Worm (Caenorhabditis elegans) whole organism, L4 larva: ENCODE results near the gene wrt-1.

Experiments used
- F26F4.8 ChIP-seq: fragments of 200-800 bp; sonication (Bioruptor generic); conservative IDR thresholded peaks from 2 replicates; pipeline ENCODE4 v1.3.6; 2022; ENCODE audit warnings: missing genetic modification characterization, missing compliant biosample characterization
- F37D6.2 ChIP-seq: sonication (generic microtip); optimal IDR thresholded peaks from 2 replicates; lab custom pipeline; 2016; ENCODE audit warnings: mild to moderate bottlenecking, missing genetic modification characterization, missing compliant biosample characterization
- Y48G9A.11 ChIP-seq: fragments of 200-800 bp; sonication (Bioruptor generic); IDR thresholded peaks from 2 replicates; pipeline ENCODE4 v1.3.6; 2022; ENCODE audit warnings: missing genetic modification reagents, missing genetic modification characterization, missing compliant biosample characterization
- Y5F2A.4 ChIP-seq: fragments of 200-800 bp; sonication (Bioruptor generic); optimal IDR thresholded peaks from 2 replicates; lab custom pipeline; 2018; ENCODE audit warnings: mild to moderate bottlenecking, missing genetic modification characterization, missing compliant biosample characterization
- aha-1 ChIP-seq: fragments of 150-350 bp; peaks from one replicate; lab custom pipeline; 2014; ENCODE audit warnings: missing biosample characterization, missing genetic modification characterization
- attf-4 ChIP-seq: sonication (generic microtip); optimal IDR thresholded peaks from 3 replicates; lab custom pipeline; 2017; ENCODE audit warnings: missing biosample characterization, missing genetic modification characterization
- ceh-28 ChIP-seq: fragments of 150-350 bp; optimal IDR thresholded peaks from 2 replicates; lab custom pipeline; 2014; ENCODE audit warnings: missing biosample characterization, missing genetic modification reagents, missing genetic modification characterization
- ceh-82 ChIP-seq: sonication (generic microtip); optimal IDR thresholded peaks from 2 replicates; lab custom pipeline; 2017; ENCODE audit warnings: missing biosample characterization, missing genetic modification characterization
- cey-2 ChIP-seq: sonication (generic microtip); optimal IDR thresholded peaks from 3 replicates; lab custom pipeline; 2017; ENCODE audit warnings: missing genetic modification characterization, mild to moderate bottlenecking, missing compliant biosample characterization, antibody characterized with exemption, borderline replicate concordance; ENCODE audit not compliant: insufficient read depth
- daf-16 ChIP-seq, 3 experiments: sonication (generic microtip); optimal IDR thresholded peaks; 2 replicates each; lab custom pipeline; 2016 to 2017; ENCODE audit warnings: missing genetic modification characterization in 3 of 3, missing genetic modification reagents in 3 of 3, mild to moderate bottlenecking in 2 of 3, missing compliant biosample characterization in 2 of 3, missing biosample characterization in 1 of 3, moderate library complexity in 1 of 3
- dmd-6 ChIP-seq: fragments of 200-800 bp; sonication (Bioruptor generic); IDR thresholded peaks from 2 replicates; pipeline ENCODE4 v1.3.6; 2022; ENCODE audit warnings: missing genetic modification reagents, missing genetic modification characterization, missing compliant biosample characterization
- dmd-9 ChIP-seq: fragments of 200-800 bp; sonication (Bioruptor generic); IDR thresholded peaks from 2 replicates; pipeline ENCODE4 v1.3.6; 2022; ENCODE audit warnings: missing genetic modification reagents, missing genetic modification characterization, missing compliant biosample characterization
- duxl-1 ChIP-seq: sonication (generic microtip); optimal IDR thresholded peaks from 2 replicates; lab custom pipeline; 2016; ENCODE audit warnings: mild to moderate bottlenecking, missing genetic modification characterization, moderate library complexity, missing compliant biosample characterization; ENCODE audit not compliant: poor library complexity
- egl-27 ChIP-seq: sonication (generic microtip); optimal IDR thresholded peaks from 3 replicates; lab custom pipeline; 2017; ENCODE audit warnings: missing biosample characterization, missing genetic modification reagents, missing genetic modification characterization
- egl-43 ChIP-seq: fragments of 200-800 bp; sonication (Bioruptor generic); IDR thresholded peaks from 2 replicates; pipeline ENCODE4 v1.3.6; 2022; ENCODE audit warnings: missing genetic modification reagents, missing genetic modification characterization, missing compliant biosample characterization
- gei-8 ChIP-seq: fragments of 200-800 bp; sonication (Bioruptor generic); optimal IDR thresholded peaks from 2 replicates; lab custom pipeline; 2018; ENCODE audit warnings: mild to moderate bottlenecking, missing genetic modification characterization, missing compliant biosample characterization
- hmg-1.1 ChIP-seq: fragments of 200-800 bp; sonication (Bioruptor generic); IDR thresholded peaks from 2 replicates; pipeline ENCODE4 v1.3.6; 2022; ENCODE audit warnings: missing genetic modification reagents, missing genetic modification characterization, missing compliant biosample characterization
- lin-15B ChIP-seq: fragments of 150-350 bp; sonication (generic microtip); optimal IDR thresholded peaks from 3 replicates; lab custom pipeline; 2014; ENCODE audit warnings: missing biosample characterization, missing genetic modification characterization
- lin-38 ChIP-seq: fragments of 200-800 bp; sonication (Bioruptor generic); IDR thresholded peaks from 2 replicates; pipeline ENCODE4 v1.3.6; 2022; ENCODE audit warnings: missing genetic modification reagents, missing genetic modification characterization, missing compliant biosample characterization
- lsy-2 ChIP-seq, 2 experiments: fragments of 150-350 bp in 1 of 2; sonication (generic microtip) in 1 of 2; optimal IDR thresholded peaks; 2 replicates each; lab custom pipeline; 2014 to 2017; ENCODE audit warnings: missing biosample characterization in 2 of 2, missing genetic modification characterization in 2 of 2
- madf-5 ChIP-seq, 2 experiments: fragments of 200-800 bp; sonication (Bioruptor generic); IDR thresholded peaks; 2 replicates each; pipeline ENCODE4 v1.3.6; 2022; ENCODE audit warnings: missing compliant biosample characterization in 2 of 2, missing genetic modification characterization in 2 of 2
- madf-9 ChIP-seq: fragments of 200-800 bp; sonication (Bioruptor generic); conservative IDR thresholded peaks from 2 replicates; pipeline ENCODE4 v1.3.6; 2022; ENCODE audit warnings: missing genetic modification reagents, missing genetic modification characterization, missing compliant biosample characterization
- mxl-2 ChIP-seq: fragments of 200-800 bp; sonication (Bioruptor generic); conservative IDR thresholded peaks from 2 replicates; pipeline ENCODE4 v1.3.6; 2022; ENCODE audit warnings: missing genetic modification reagents, missing genetic modification characterization, missing compliant biosample characterization
- mxl-3 ChIP-seq: fragments of 200-800 bp; sonication (Bioruptor generic); optimal IDR thresholded peaks from 2 replicates; lab custom pipeline; 2018; ENCODE audit warnings: mild to moderate bottlenecking, missing genetic modification characterization, missing compliant biosample characterization
- nhr-10 ChIP-seq: fragments of 150-350 bp; optimal IDR thresholded peaks from 2 replicates; lab custom pipeline; 2014; ENCODE audit warnings: missing biosample characterization, missing genetic modification characterization
- nhr-102 ChIP-seq: sonication (generic microtip); optimal IDR thresholded peaks from 2 replicates; lab custom pipeline; 2016; ENCODE audit warnings: mild to moderate bottlenecking, missing genetic modification characterization, moderate library complexity, missing compliant biosample characterization
- nhr-11 ChIP-seq: fragments of 150-350 bp; optimal IDR thresholded peaks from 2 replicates; lab custom pipeline; 2014; ENCODE audit warnings: missing biosample characterization, missing genetic modification characterization
- nhr-237 ChIP-seq: sonication (generic microtip); optimal IDR thresholded peaks from 2 replicates; lab custom pipeline; 2017; ENCODE audit warnings: missing biosample characterization, missing genetic modification characterization
- nhr-25 ChIP-seq: sonication (generic microtip); optimal IDR thresholded peaks from 2 replicates; lab custom pipeline; 2017; ENCODE audit warnings: missing genetic modification characterization, mild to moderate bottlenecking, missing compliant biosample characterization, antibody characterized with exemption, moderate library complexity, borderline replicate concordance; ENCODE audit not compliant: insufficient read depth
- nhr-41 ChIP-seq: fragments of 200-800 bp; sonication (Bioruptor generic); IDR thresholded peaks from 2 replicates; pipeline ENCODE4 v1.3.6; 2022; ENCODE audit warnings: missing genetic modification reagents, missing genetic modification characterization, missing compliant biosample characterization
- nhr-48 ChIP-seq: sonication (generic microtip); optimal IDR thresholded peaks from 2 replicates; lab custom pipeline; 2016; ENCODE audit warnings: mild to moderate bottlenecking, missing genetic modification characterization, missing compliant biosample characterization
- nhr-6 ChIP-seq: fragments of 150-350 bp; optimal IDR thresholded peaks from 2 replicates; lab custom pipeline; 2014; ENCODE audit warnings: missing biosample characterization, missing genetic modification characterization
- nhr-77 ChIP-seq: fragments of 150-350 bp; optimal IDR thresholded peaks from 2 replicates; lab custom pipeline; 2014; ENCODE audit warnings: missing biosample characterization, missing genetic modification characterization
- pqm-1 ChIP-seq: sonication (generic microtip); optimal IDR thresholded peaks from 2 replicates; lab custom pipeline; 2017; ENCODE audit warnings: missing biosample characterization, missing genetic modification characterization
- set-16 ChIP-seq: fragments of 200-800 bp; sonication (Bioruptor generic); IDR thresholded peaks from 2 replicates; pipeline ENCODE4 v1.3.6; 2022; ENCODE audit warnings: missing genetic modification reagents, missing genetic modification characterization, missing compliant biosample characterization
- snpc-4 ChIP-seq: fragments of 150-350 bp; optimal IDR thresholded peaks from 2 replicates; lab custom pipeline; 2014; ENCODE audit warnings: missing biosample characterization, missing genetic modification characterization
- spr-1 ChIP-seq: sonication (generic microtip); optimal IDR thresholded peaks from 2 replicates; lab custom pipeline; 2016; ENCODE audit warnings: mild to moderate bottlenecking, missing genetic modification characterization, missing compliant biosample characterization
- spr-3 ChIP-seq: fragments of 200-800 bp; sonication (Bioruptor generic); optimal IDR thresholded peaks from 2 replicates; lab custom pipeline; 2018; ENCODE audit warnings: mild to moderate bottlenecking, missing genetic modification characterization, missing compliant biosample characterization
- tag-97 ChIP-seq: fragments of 200-800 bp; sonication (Bioruptor generic); IDR thresholded peaks from 2 replicates; pipeline ENCODE4 v1.3.6; 2022; ENCODE audit warnings: missing genetic modification characterization, missing compliant biosample characterization
- unc-130 ChIP-seq: sonication (generic microtip); optimal IDR thresholded peaks from 2 replicates; lab custom pipeline; 2016; ENCODE audit warnings: missing genetic modification reagents, missing genetic modification characterization, missing compliant biosample characterization
- unc-62 ChIP-seq, 3 experiments: fragments of 150-350 bp in 1 of 3; sonication (generic microtip); optimal IDR thresholded peaks in 2 of 3; peaks in 1 of 3; 1 replicate in 1 of 3; 2 replicates in 2 of 3; lab custom pipeline; 2014 to 2017; ENCODE audit warnings: missing biosample characterization in 3 of 3, missing genetic modification characterization in 3 of 3, missing genetic modification reagents in 3 of 3, missing genotype in 1 of 3
- vab-7 ChIP-seq: fragments of 200-800 bp; sonication (Bioruptor generic); IDR thresholded peaks from 2 replicates; pipeline ENCODE4 v1.3.6; 2022; ENCODE audit warnings: missing genetic modification reagents, missing genetic modification characterization, missing compliant biosample characterization
- zag-1 ChIP-seq: fragments of 150-350 bp; optimal IDR thresholded peaks from 2 replicates; lab custom pipeline; 2014; ENCODE audit warnings: missing biosample characterization, missing genetic modification characterization
- zfp-2 ChIP-seq: sonication (generic microtip); optimal IDR thresholded peaks from 2 replicates; lab custom pipeline; 2016; ENCODE audit warnings: mild to moderate bottlenecking, missing genetic modification characterization, missing compliant biosample characterization
- zfp-3 ChIP-seq: fragments of 200-800 bp; sonication (Bioruptor generic); conservative IDR thresholded peaks from 2 replicates; pipeline ENCODE4 v1.3.6; 2022; ENCODE audit warnings: missing genetic modification reagents, missing genetic modification characterization, missing compliant biosample characterization
- zip-2 ChIP-seq: fragments of 150-350 bp; optimal IDR thresholded peaks from 2 replicates; lab custom pipeline; 2014; ENCODE audit warnings: missing biosample characterization, missing genetic modification characterization

wrt-1 gene

ce11 chrII:7554716-7555247, 24.0 kb downstream of the wrt-1 start (continued):
- TF ChIP-seq Y48G9A.11 (no peak), duxl-1 (no peak), zag-1 (tag; lab: Kevin White, UChicago) (no peak), F37D6.2 (tag; lab: Kevin White, UChicago) (no peak), gei-8 (GFP tag; lab: Kevin White, UChicago) (no peak), pqm-1 (tag; lab: Kevin White, UChicago) (peak; percentile 53), nhr-48 (tag; lab: Kevin White, UChicago) (peak; percentile 43), vab-7 (no peak), egl-27 (tag; lab: Kevin White, UChicago) (no peak), F26F4.8 (GFP tag; lab: Robert Waterston, UW) (no peak), unc-62 (GFP tag; optimal IDR thresholded peaks at IDR 0.05 in 1 of 2; lab: Kevin White, UChicago) (peak in 1 of 2 experiments; percentile 98), unc-62 (tag; optimal IDR thresholded peaks at IDR 0.05; lab: Kevin White, UChicago) (no peak), nhr-10 (tag; lab: Kevin White, UChicago) (no peak), madf-5 (GFP tag; IDR thresholded peaks at IDR 0.05; lab: Robert Waterston, UW) (no peak), set-16 (GFP tag; lab: Robert Waterston, UW) (no peak), lin-15B (no peak), zip-2 (tag; lab: Kevin White, UChicago) (no peak), cey-2 (tag; lab: Kevin White, UChicago) (no peak), mxl-3 (peak; percentile 31), nhr-77 (peak; percentile 78), zfp-3 (GFP tag; lab: Robert Waterston, UW) (0 out of 2 replicates have a peak, but pooled peaks have one; percentile 28), nhr-11 (tag; lab: Kevin White, UChicago) (no peak), lin-38 (no peak), nhr-41 (GFP tag; lab: Robert Waterston, UW) (peak; percentile 42; the same call in 1 of the 2 replicates), unc-130 (GFP tag; lab: Kevin White, UChicago) (no peak), nhr-6 (no peak), daf-16 (GFP tag; optimal IDR thresholded peaks at IDR 0.05; lab: Kevin White, UChicago) (no peak), daf-16 (tag; optimal IDR thresholded peaks at IDR 0.05; lab: Kevin White, UChicago) (peak; percentile 85), lsy-2 (tag; optimal IDR thresholded peaks at IDR 0.05; lab: Kevin White, UChicago) (peak in 1 of 2 experiments; percentile 29), nhr-25 (tag; lab: Kevin White, UChicago) (peak; percentile 6), mxl-2 (GFP tag; lab: Robert Waterston, UW) (no peak), snpc-4 (tag; lab: Kevin White, UChicago) (no peak), egl-43 (GFP tag; lab: Robert Waterston, UW) (no peak), zfp-2 (tag; lab: Kevin White, UChicago) (no peak), hmg-1.1 (GFP tag; lab: Robert Waterston, UW) (no peak)

ce11 chrII:7555454-7555853, 24.7 kb downstream of the wrt-1 start, which contains the start of gene ZK1290.14:
ZK1290.14 (minus strand) TSS chrII:7555592.
- TF ChIP-seq nhr-11 (tag; lab: Kevin White, UChicago) (no peak), attf-4 (tag; lab: Kevin White, UChicago) (no peak), aha-1 (tag; lab: Kevin White, UChicago) (peak; percentile 68), madf-9 (no peak), egl-27 (tag; lab: Kevin White, UChicago) (no peak)

ce11 chrII:7557981-7558380, 27.2 kb downstream of the wrt-1 start:
- TF ChIP-seq spr-3 (GFP tag; lab: Kevin White, UChicago) (no peak), unc-62 (GFP tag; optimal IDR thresholded peaks at IDR 0.05 in 1 of 2; lab: Kevin White, UChicago) (peak in 1 of 2 experiments; percentile 94), unc-62 (tag; optimal IDR thresholded peaks at IDR 0.05; lab: Kevin White, UChicago) (no peak), dmd-6 (GFP tag; lab: Robert Waterston, UW) (peak; percentile 83), dmd-9 (GFP tag; lab: Robert Waterston, UW) (no peak), nhr-48 (tag; lab: Kevin White, UChicago) (peak; percentile 17), nhr-11 (tag; lab: Kevin White, UChicago) (no peak), tag-97 (GFP tag; lab: Robert Waterston, UW) (no peak), zfp-3 (GFP tag; lab: Robert Waterston, UW) (no peak), spr-1 (tag; lab: Kevin White, UChicago) (no peak), unc-130 (GFP tag; lab: Kevin White, UChicago) (no peak), ceh-82 (no peak), zip-2 (tag; lab: Kevin White, UChicago) (no peak), Y5F2A.4 (GFP tag; lab: Kevin White, UChicago) (no peak), vab-7 (no peak), nhr-41 (GFP tag; lab: Robert Waterston, UW) (0 out of 2 replicates have a peak, but pooled peaks have one; percentile 34), nhr-102 (no peak), nhr-237 (tag; lab: Kevin White, UChicago) (no peak), mxl-3 (no peak), ceh-28 (tag; lab: Kevin White, UChicago) (no peak)
